Worm (Caenorhabditis elegans): Measurements from ENCODE around the gene clec-250.

DNA sequence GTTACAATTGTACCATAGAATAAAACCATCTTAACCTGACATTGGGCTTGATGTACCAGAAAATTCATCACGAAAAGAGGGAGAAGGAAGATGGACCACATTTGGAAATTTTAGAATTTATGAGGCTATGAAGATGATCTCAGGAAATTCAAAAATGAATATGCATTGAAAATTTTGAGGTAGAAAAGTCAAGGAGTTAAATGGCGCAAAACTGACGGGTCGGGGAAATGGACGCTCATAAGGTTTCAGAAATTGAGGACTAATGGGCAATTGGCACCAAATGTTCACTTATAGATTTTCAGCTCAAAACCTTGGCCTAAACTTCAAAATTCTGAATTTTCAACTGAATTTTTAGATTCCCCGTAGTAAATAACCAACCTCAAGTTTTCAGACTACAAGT, 28.6 kb upstream of the clec-250 start, which contains the start of gene clec-255:
- TF ChIP-seq sea-1 (GFP tag; conservative IDR thresholded peaks at IDR 0.05) (no peak), B0310.2 (tag; optimal IDR thresholded peaks at IDR 0.05) (no peak), tra-4 (tag; optimal IDR thresholded peaks at IDR 0.05) (no peak), hnd-1 (tag; optimal IDR thresholded peaks at IDR 0.05) (no peak), ama-1 (optimal IDR thresholded peaks at IDR 0.05) (no peak), aly-1 (tag; optimal IDR thresholded peaks at IDR 0.05) (no peak), flt-1 (GFP tag; IDR thresholded peaks at IDR 0.05) (no peak)

Data from whole organism, early embryonic.